Worm (Caenorhabditis elegans) whole organism, late embryonic: ENCODE measurements around the gene C15B12.4.

Experiments
- C08G9.2 ChIP-seq: sonication (generic microtip); optimal IDR thresholded peaks from 2 replicates; lab custom pipeline; 2016; ENCODE audit warnings: mild to moderate bottlenecking, missing genetic modification characterization, moderate library complexity, missing compliant biosample characterization
- C38D4.7 ChIP-seq: fragments of 200-800 bp; sonication (Bioruptor generic); optimal IDR thresholded peaks from 2 replicates; lab custom pipeline; 2018; ENCODE audit warnings: mild to moderate bottlenecking, missing genetic modification characterization, moderate library complexity, missing compliant biosample characterization
- F13H6.1 ChIP-seq: sonication (generic microtip); optimal IDR thresholded peaks from 2 replicates; lab custom pipeline; 2016; ENCODE audit warnings: missing genetic modification characterization, missing compliant biosample characterization
- K09A11.1 ChIP-seq: sonication (generic microtip); optimal IDR thresholded peaks from 2 replicates; lab custom pipeline; 2017; ENCODE audit warnings: antibody characterized with exemption, mild to moderate bottlenecking, missing genetic modification characterization, missing compliant biosample characterization; ENCODE audit not compliant: insufficient read depth
- T23F11.4 ChIP-seq: fragments of 200-800 bp; sonication (Bioruptor generic); optimal IDR thresholded peaks from 2 replicates; lab custom pipeline; 2018; ENCODE audit warnings: mild to moderate bottlenecking, missing genetic modification characterization, missing compliant biosample characterization
- Y22D7AL.16 ChIP-seq: sonication (generic microtip); optimal IDR thresholded peaks from 2 replicates; lab custom pipeline; 2016; ENCODE audit warnings: missing genetic modification characterization, missing compliant biosample characterization
- ahr-1 ChIP-seq: sonication (generic microtip); optimal IDR thresholded peaks from 2 replicates; lab custom pipeline; 2016; ENCODE audit warnings: missing genetic modification characterization, missing compliant biosample characterization
- ama-1 ChIP-seq: fragments of 150-350 bp; optimal IDR thresholded peaks from 2 replicates; lab custom pipeline; 2014
- ceh-14 ChIP-seq: sonication (generic microtip); optimal IDR thresholded peaks from 2 replicates; lab custom pipeline; 2016; ENCODE audit warnings: missing genotype, missing genetic modification characterization, missing compliant biosample characterization
- ceh-24 ChIP-seq: sonication (generic microtip); optimal IDR thresholded peaks from 2 replicates; lab custom pipeline; 2016; ENCODE audit warnings: mild to moderate bottlenecking, missing genetic modification characterization, missing compliant biosample characterization
- ceh-34 ChIP-seq: sonication (generic microtip); optimal IDR thresholded peaks from 2 replicates; lab custom pipeline; 2016; ENCODE audit warnings: mild to moderate bottlenecking, missing genetic modification characterization, missing compliant biosample characterization
- ceh-45 ChIP-seq: fragments of 200-800 bp; sonication (Bioruptor generic); IDR thresholded peaks from 2 replicates; pipeline ENCODE4 v1.3.6; 2022; ENCODE audit warnings: missing genetic modification reagents, missing genetic modification characterization, missing compliant biosample characterization
- ceh-9 ChIP-seq: sonication (generic microtip); optimal IDR thresholded peaks from 2 replicates; lab custom pipeline; 2016; ENCODE audit warnings: mild to moderate bottlenecking, missing genetic modification characterization, inconsistent platforms, missing compliant biosample characterization
- che-1 ChIP-seq: sonication (generic microtip); optimal IDR thresholded peaks from 2 replicates; lab custom pipeline; 2016; ENCODE audit warnings: mild to moderate bottlenecking, missing genetic modification characterization, missing compliant biosample characterization
- elt-2 ChIP-seq: sonication (generic microtip); optimal IDR thresholded peaks from 2 replicates; lab custom pipeline; 2016; ENCODE audit warnings: missing genetic modification reagents, missing genetic modification characterization, missing compliant biosample characterization
- elt-4 ChIP-seq: sonication (generic microtip); optimal IDR thresholded peaks from 2 replicates; lab custom pipeline; 2016; ENCODE audit warnings: missing genetic modification characterization, missing compliant biosample characterization
- eyg-1 ChIP-seq: sonication (generic microtip); optimal IDR thresholded peaks from 2 replicates; lab custom pipeline; 2016; ENCODE audit warnings: missing genotype, missing genetic modification characterization, missing compliant biosample characterization
- fkh-6 ChIP-seq: sonication (generic microtip); optimal IDR thresholded peaks from 2 replicates; lab custom pipeline; 2016; ENCODE audit warnings: missing genetic modification characterization, missing compliant biosample characterization
- gmeb-2 ChIP-seq: sonication (generic microtip); optimal IDR thresholded peaks from 2 replicates; lab custom pipeline; 2016; ENCODE audit warnings: missing genetic modification characterization, inconsistent platforms, missing compliant biosample characterization
- hlh-30 ChIP-seq: sonication (generic microtip); optimal IDR thresholded peaks from 2 replicates; lab custom pipeline; 2017; ENCODE audit warnings: antibody characterized with exemption, missing genetic modification characterization, missing compliant biosample characterization; ENCODE audit not compliant: insufficient read depth
- hlh-8 ChIP-seq: sonication (generic microtip); optimal IDR thresholded peaks from 2 replicates; lab custom pipeline; 2016; ENCODE audit warnings: missing genotype, missing genetic modification characterization, missing compliant biosample characterization
- madf-2 ChIP-seq: sonication (generic microtip); optimal IDR thresholded peaks from 2 replicates; lab custom pipeline; 2017; ENCODE audit warnings: missing genetic modification characterization, missing compliant biosample characterization
- mec-3 ChIP-seq: sonication (generic microtip); optimal IDR thresholded peaks from 2 replicates; lab custom pipeline; 2016; ENCODE audit warnings: borderline replicate concordance, missing genetic modification characterization, missing compliant biosample characterization
- odd-2 ChIP-seq: sonication (generic microtip); optimal IDR thresholded peaks from 2 replicates; lab custom pipeline; 2017; ENCODE audit warnings: antibody characterized with exemption, mild to moderate bottlenecking, missing genetic modification characterization, missing compliant biosample characterization
- pag-3 ChIP-seq: sonication (generic microtip); optimal IDR thresholded peaks from 2 replicates; lab custom pipeline; 2016; ENCODE audit warnings: missing compliant biosample characterization, missing genetic modification characterization, borderline replicate concordance
- pat-9 ChIP-seq: fragments of 200-800 bp; sonication (Bioruptor generic); optimal IDR thresholded peaks from 2 replicates; lab custom pipeline; 2018; ENCODE audit warnings: mild to moderate bottlenecking, missing genetic modification characterization, moderate library complexity, missing compliant biosample characterization
- pax-1 ChIP-seq: fragments of 150-350 bp; optimal IDR thresholded peaks from 2 replicates; lab custom pipeline; 2014; ENCODE audit warnings: missing biosample characterization, missing genetic modification characterization
- pha-2 ChIP-seq: sonication (generic microtip); optimal IDR thresholded peaks from 2 replicates; lab custom pipeline; 2017; ENCODE audit warnings: mild to moderate bottlenecking, missing genetic modification characterization, missing compliant biosample characterization
- pqm-1 ChIP-seq: sonication (generic microtip); optimal IDR thresholded peaks from 2 replicates; lab custom pipeline; 2016; ENCODE audit warnings: missing genetic modification characterization, missing compliant biosample characterization
- ref-2 ChIP-seq: sonication (generic microtip); optimal IDR thresholded peaks from 2 replicates; lab custom pipeline; 2016; ENCODE audit warnings: missing genetic modification characterization, missing compliant biosample characterization
- sdc-2 ChIP-seq: sonication (generic microtip); optimal IDR thresholded peaks from 2 replicates; lab custom pipeline; 2016; ENCODE audit warnings: missing genotype, missing genetic modification characterization, missing compliant biosample characterization
- tbx-2 ChIP-seq: sonication (generic microtip); optimal IDR thresholded peaks from 2 replicates; lab custom pipeline; 2016; ENCODE audit warnings: missing genetic modification characterization, missing compliant biosample characterization
- tbx-7 ChIP-seq: sonication (generic microtip); optimal IDR thresholded peaks from 2 replicates; lab custom pipeline; 2016; ENCODE audit warnings: missing genotype, missing genetic modification characterization, missing compliant biosample characterization
- ttx-3 ChIP-seq: sonication (generic microtip); optimal IDR thresholded peaks from 2 replicates; lab custom pipeline; 2016; ENCODE audit warnings: missing genetic modification reagents, missing genetic modification characterization, missing compliant biosample characterization
- unc-3 ChIP-seq, 2 experiments: fragments of 200-800 bp in 1 of 2; sonication (Bioruptor generic) in 1 of 2; sonication (generic microtip) in 1 of 2; conservative IDR thresholded peaks in 1 of 2; optimal IDR thresholded peaks in 1 of 2; 2 replicates each; pipeline versions ENCODE4 v1.3.6 to Lab custom; 2016 to 2022; ENCODE audit warnings: missing compliant biosample characterization in 2 of 2, missing genetic modification characterization in 2 of 2, missing genetic modification reagents in 1 of 2
- unc-55 ChIP-seq: sonication (generic microtip); optimal IDR thresholded peaks from 2 replicates; lab custom pipeline; 2017; ENCODE audit warnings: missing biosample characterization, missing genetic modification reagents, missing genetic modification characterization
- unc-86 ChIP-seq: sonication (generic microtip); optimal IDR thresholded peaks from 2 replicates; lab custom pipeline; 2016; ENCODE audit warnings: missing genetic modification characterization, missing compliant biosample characterization

Gene C15B12.4

DNA sequence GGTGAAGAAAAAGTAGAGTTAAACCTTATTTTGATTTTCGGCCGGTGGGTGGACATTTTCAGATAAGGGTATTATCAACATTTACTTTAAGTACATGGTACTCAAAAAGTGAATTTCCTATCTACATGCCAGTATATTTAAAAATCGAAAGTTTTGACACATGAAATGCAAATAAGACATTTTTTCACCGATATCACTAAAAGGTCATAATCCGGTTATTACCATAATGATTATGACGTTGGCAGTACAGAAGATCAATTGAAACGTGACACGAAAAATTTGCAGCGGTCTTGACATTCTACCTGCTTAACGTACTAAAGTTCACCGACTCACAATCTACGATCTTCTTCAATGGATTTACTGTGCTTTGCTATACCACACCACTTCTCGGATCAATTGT is 15.5 kb downstream of the C15B12.4 start:
- TF ChIP-seq unc-86 (tag; lab: Kevin White, UChicago), result no peak
- no peak for TF ChIP-seq ceh-34
- TF ChIP-seq elt-2, result no peak
- TF ChIP-seq ceh-45 (GFP tag; lab: Robert Waterston, UW), result no peak
- TF ChIP-seq ceh-9 (tag; lab: Kevin White, UChicago), result no peak
- TF ChIP-seq eyg-1, result no peak
- TF ChIP-seq hlh-8 (tag; lab: Kevin White, UChicago), result no peak
- no peak for TF ChIP-seq unc-55
- TF ChIP-seq che-1 (tag; lab: Kevin White, UChicago), result no peak

DNA sequence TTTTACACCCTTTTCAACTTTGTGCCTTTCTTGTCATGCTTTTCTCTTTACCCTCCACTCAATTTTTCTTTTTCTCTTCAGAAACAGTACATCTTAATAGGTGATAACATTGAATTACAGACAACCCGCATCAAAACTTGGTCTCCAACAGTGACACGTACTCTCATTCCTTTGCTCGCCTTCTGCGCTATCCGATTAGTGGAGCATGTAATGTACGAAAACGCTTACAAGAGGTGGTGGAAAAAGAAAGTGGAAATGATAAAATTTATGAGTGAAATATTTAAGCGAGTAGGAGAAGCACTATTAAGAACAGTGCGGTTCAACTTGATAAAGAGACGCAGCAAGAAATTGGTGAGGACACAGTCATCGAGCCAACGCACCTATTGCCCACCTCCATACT is 17.0 kb downstream of the C15B12.4 start, which contains the start of gene pept-1:
Gene pept-1, plus strand, starts transcription at position 306 of the 400 bp plus-strand sequence.
- TF ChIP-seq elt-2 (peak; percentile 19), K09A11.1 (tag; lab: Kevin White, UChicago) (no peak)

DNA sequence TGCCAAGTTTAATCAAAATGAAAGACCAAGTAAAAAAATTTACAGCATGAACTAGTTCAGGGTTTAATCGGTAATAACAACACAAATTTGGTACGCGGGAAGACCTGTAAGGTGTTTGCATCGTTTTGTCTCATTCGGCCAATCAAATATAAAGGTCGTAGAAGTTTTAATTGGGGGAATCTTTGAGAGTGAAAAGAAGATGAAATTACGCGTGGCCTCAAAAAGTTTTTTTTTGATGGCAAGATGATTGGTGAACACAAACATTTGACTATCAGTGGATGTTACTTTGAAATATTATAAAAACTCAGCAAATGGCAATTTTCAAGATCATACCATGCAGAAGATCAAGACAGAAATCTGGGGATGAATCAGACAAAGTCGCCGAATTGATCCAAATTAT is 18.4 kb downstream of the C15B12.4 start, which contains the start of gene nas-33:
Gene nas-33, minus strand, starts transcription at position 101 of the 400 bp plus-strand sequence.
- TF ChIP-seq sdc-2 (tag; lab: Kevin White, UChicago) (no peak), C08G9.2 (tag; lab: Kevin White, UChicago) (no peak)
- TF ChIP-seq, all 69 proteins: peak for 0

DNA sequence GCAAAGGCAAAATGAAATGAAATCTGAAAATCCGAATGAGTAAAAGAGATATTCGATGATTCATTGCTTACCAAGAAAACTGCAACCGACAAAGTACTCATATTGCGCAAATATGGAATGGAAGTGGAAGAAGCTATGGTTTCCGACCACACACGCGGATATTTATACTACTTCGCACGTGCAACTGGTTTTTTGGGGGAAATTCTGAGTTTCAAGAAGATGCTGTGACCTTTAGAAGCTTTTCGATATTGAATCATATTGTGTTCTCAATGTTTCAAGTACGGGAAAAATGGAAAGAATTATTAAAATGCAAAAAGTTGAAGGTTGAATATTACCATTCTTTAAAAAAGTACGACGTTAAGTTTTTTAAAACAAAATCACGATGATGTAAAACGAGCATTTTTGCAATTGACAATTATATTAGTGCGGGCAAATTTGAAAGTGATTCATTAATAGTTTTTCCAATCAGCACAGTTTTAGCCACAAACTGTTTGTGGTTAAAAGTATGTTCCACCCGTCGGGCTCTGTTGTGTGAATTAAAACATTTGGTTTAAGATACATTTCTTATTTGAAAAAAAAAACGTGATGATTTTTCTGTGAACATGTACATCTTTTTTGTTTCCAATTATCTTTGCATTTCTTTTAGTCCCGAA is 22.6 kb downstream of the C15B12.4 start, which contains the start of the genes grl-6 and K10C2.6:
Gene grl-6, minus strand, starts transcription at position 101 of the 653 bp plus-strand sequence.
Gene K10C2.6, plus strand, starts transcription at position 603 of the 653 bp plus-strand sequence.
- no peak for TF ChIP-seq F13H6.1 (tag; lab: Kevin White, UChicago)
- TF ChIP-seq C08G9.2 (tag; lab: Kevin White, UChicago), result no peak
- no peak for TF ChIP-seq pax-1 (tag; lab: Kevin White, UChicago)
- no peak for TF ChIP-seq gmeb-2 (tag; lab: Kevin White, UChicago)
- no peak for TF ChIP-seq pha-2 (tag; lab: Kevin White, UChicago)
- TF ChIP-seq madf-2 (tag; lab: Kevin White, UChicago), result no peak
- TF ChIP-seq pat-9 (tag; lab: Kevin White, UChicago), result no peak
- TF ChIP-seq odd-2 (tag; lab: Kevin White, UChicago), result no peak
- TF ChIP-seq C38D4.7 (GFP tag; lab: Kevin White, UChicago), result no peak
- TF ChIP-seq ref-2 (tag; lab: Kevin White, UChicago), result no peak
- TF ChIP-seq ceh-14 (tag; lab: Kevin White, UChicago), result no peak
- no peak for TF ChIP-seq pqm-1 (tag; lab: Kevin White, UChicago)
- no peak for TF ChIP-seq unc-3 (GFP tag; conservative IDR thresholded peaks at IDR 0.05; lab: Robert Waterston, UW)
- TF ChIP-seq unc-3 (tag; optimal IDR thresholded peaks at IDR 0.05; lab: Kevin White, UChicago), result no peak
- no peak for TF ChIP-seq T23F11.4
- no peak for TF ChIP-seq tbx-2 (tag; lab: Kevin White, UChicago)
- no peak for TF ChIP-seq che-1 (tag; lab: Kevin White, UChicago)
- no peak for TF ChIP-seq ahr-1 (tag; lab: Kevin White, UChicago)
- no peak for TF ChIP-seq K09A11.1 (tag; lab: Kevin White, UChicago)
- TF ChIP-seq pag-3 (tag; lab: Kevin White, UChicago), result no peak
- TF ChIP-seq tbx-7 (tag; lab: Kevin White, UChicago), result no peak
- TF ChIP-seq, all 69 proteins: peak for 0

DNA sequence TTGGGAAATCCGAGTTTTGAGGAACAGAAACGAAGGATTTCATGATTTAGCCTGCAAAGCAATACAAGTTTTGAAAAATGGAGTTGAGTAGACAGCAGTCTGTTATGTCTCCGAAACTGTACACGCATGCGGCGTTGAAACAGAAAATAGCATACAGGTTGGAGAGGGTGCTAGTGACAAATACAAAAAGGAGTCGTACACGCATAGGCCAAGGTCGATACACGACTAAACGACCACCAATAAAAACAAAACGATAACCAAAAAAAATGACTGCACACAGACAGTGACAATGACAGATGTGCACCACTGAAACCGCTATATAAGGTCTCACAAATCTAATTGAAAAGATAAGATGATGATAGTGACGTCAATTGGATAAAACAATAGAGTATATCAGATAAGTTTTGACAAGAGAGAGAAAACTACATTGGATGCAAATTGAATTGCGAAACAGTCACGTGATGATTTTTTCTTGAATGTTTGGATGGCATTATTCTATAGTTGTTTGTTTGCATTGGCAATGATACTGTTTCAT is 24.6 kb downstream of the C15B12.4 start, which contains the start of gene fah-1:
Gene fah-1, minus strand, starts transcription at position 51 of the 535 bp plus-strand sequence.
- TF ChIP-seq mec-3 (tag; lab: Kevin White, UChicago) (no peak), Y22D7AL.16 (tag; lab: Kevin White, UChicago) (no peak), hlh-30 (tag; lab: Kevin White, UChicago) (peak; percentile 61), fkh-6 (tag; lab: Kevin White, UChicago) (no peak), ceh-24 (tag; lab: Kevin White, UChicago) (no peak), eyg-1 (no peak), K09A11.1 (tag; lab: Kevin White, UChicago) (no peak), elt-4 (tag; lab: Kevin White, UChicago) (no peak), ama-1 (lab: Kevin White, UChicago) (no peak), elt-2 (peak; percentile 22), ttx-3 (tag; lab: Kevin White, UChicago) (no peak)
